Fruit fly (Drosophila melanogaster): Measurements from ENCODE around the gene DCTN6-p27.
A peak's percentile ranks its signal among the peaks of the same experiment; 100 is the strongest.

dm6 chr2L:19146047-19146446 lies 13.9 kb downstream of the DCTN6-p27 start:
- TF ChIP-seq sv (GFP tag; optimal IDR thresholded peaks at IDR 0.05), result no peak
- TF ChIP-seq Myc (optimal IDR thresholded peaks at IDR 0.05), result no peak
- peak; percentile 22 for TF ChIP-seq h (GFP tag; optimal IDR thresholded peaks at IDR 0.05)
- no peak for TF ChIP-seq OdsH (GFP tag; optimal IDR thresholded peaks at IDR 0.05)
- no peak for TF ChIP-seq usp (GFP tag; optimal IDR thresholded peaks at IDR 0.05)
- peak; percentile 13 for TF ChIP-seq psq (GFP tag; optimal IDR thresholded peaks at IDR 0.05)
- TF ChIP-seq Dfd (GFP tag; optimal IDR thresholded peaks at IDR 0.05), result no peak
- no peak for TF ChIP-seq CG32264 (GFP tag; optimal IDR thresholded peaks at IDR 0.05)
- TF ChIP-seq rgr (GFP tag; optimal IDR thresholded peaks at IDR 0.05), result no peak
- TF ChIP-seq dsf (GFP tag; optimal IDR thresholded peaks at IDR 0.05; ENCODE audit: borderline replicate concordance), result no peak
